Fruit fly (Drosophila melanogaster): Measurements from ENCODE around the gene PIG-Wb.

Gene PIG-Wb

dm6 chr3L:1738375-1739328 lies 746 bp upstream of the PIG-Wb start, which contains the start of gene Gk2:
Gk2 (plus strand) TSS chr3L:1738407.
- TF ChIP-seq Mnt (GFP tag; optimal IDR thresholded peaks at IDR 0.05) (peak; percentile 27), cic (GFP tag; optimal IDR thresholded peaks at IDR 0.05) (peak; percentile 10), CG14711 (tag; optimal IDR thresholded peaks at IDR 0.05) (no peak), CG12768 (GFP tag; optimal IDR thresholded peaks at IDR 0.05) (peak; percentile 13), CG33017 (tag; optimal IDR thresholded peaks at IDR 0.05) (no peak)

DNA sequence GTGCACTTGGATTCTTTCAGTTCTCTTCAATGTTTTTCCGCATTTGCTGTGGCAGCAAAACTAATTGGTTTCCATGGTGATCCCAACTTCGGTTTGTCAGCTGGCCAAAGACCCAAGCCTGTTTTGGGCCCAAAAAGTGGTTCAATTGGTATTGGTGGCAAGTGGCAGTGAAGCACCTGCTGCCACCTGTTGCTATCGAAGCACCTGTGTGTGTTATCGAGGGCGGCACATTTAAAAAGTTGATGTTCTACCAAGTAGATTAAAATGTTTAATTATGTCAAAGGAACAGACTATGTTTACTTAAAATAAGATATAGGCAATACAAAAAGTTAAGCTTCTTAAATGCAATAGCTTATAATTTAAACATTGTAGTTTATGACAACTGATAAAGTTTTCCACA lies 2.3 kb downstream of the PIG-Wb start, which contains the start of gene Oseg4:
TSS of gene Oseg4 (minus strand) at position 165 of the 400 bp plus-strand sequence.
- TF ChIP-seq CG11617 (GFP tag; optimal IDR thresholded peaks at IDR 0.05): no peak
- no peak for TF ChIP-seq cic (GFP tag; optimal IDR thresholded peaks at IDR 0.05)
- no peak for TF ChIP-seq kay (GFP tag; ENCODE audit: borderline replicate concordance)
- no peak for TF ChIP-seq CG33017 (tag; optimal IDR thresholded peaks at IDR 0.05)
- TF ChIP-seq CG7045 (GFP tag; optimal IDR thresholded peaks at IDR 0.05): no peak
- no peak for TF ChIP-seq CG1620 (GFP tag; optimal IDR thresholded peaks at IDR 0.05)
- TF ChIP-seq CG14711 (tag; optimal IDR thresholded peaks at IDR 0.05): no peak
- TF ChIP-seq ovo (GFP tag; optimal IDR thresholded peaks at IDR 0.05): no peak
- no peak for TF ChIP-seq cnc (optimal IDR thresholded peaks at IDR 0.05)

DNA sequence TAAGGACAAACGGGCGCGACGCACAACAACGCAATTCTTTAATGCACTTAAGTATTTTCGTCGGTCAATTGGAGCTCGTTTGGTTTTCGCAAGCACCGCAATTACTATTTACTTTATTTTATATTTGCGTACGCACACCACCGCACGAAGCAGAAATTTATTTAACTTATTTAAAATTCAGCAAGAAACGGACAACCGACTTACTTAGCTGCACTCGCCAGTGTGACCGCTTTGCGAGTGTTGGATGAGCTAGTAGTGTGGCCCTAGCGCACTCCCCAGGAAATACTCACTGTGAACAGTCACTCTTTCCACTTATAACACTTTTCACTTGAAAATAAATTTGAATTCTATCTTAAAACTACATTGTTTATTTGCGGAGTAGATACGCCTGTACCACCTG lies 7.0 kb downstream of the PIG-Wb start, which contains the start of gene drpr:
TSS of gene drpr (minus strand) at position 235 of the 400 bp plus-strand sequence.
- TF ChIP-seq cic (GFP tag; optimal IDR thresholded peaks at IDR 0.05) (peak; percentile 37), Crg-1 (GFP tag; optimal IDR thresholded peaks at IDR 0.05) (peak; percentile 36), CG11617 (GFP tag; optimal IDR thresholded peaks at IDR 0.05) (peak; percentile 21), Mnt (GFP tag; optimal IDR thresholded peaks at IDR 0.05) (peak; percentile 22), toe (GFP tag; optimal IDR thresholded peaks at IDR 0.05) (peak; percentile 31), CG7101 (tag; optimal IDR thresholded peaks at IDR 0.05) (peak; percentile 44), CG5204 (GFP tag; optimal IDR thresholded peaks at IDR 0.05) (no peak), CG12768 (GFP tag; optimal IDR thresholded peaks at IDR 0.05) (peak; percentile 23), CG14711 (tag; optimal IDR thresholded peaks at IDR 0.05) (peak; percentile 18), Clk (GFP tag; optimal IDR thresholded peaks at IDR 0.05) (no peak), kay (GFP tag; ENCODE audit: borderline replicate concordance) (no peak), CG7045 (GFP tag; optimal IDR thresholded peaks at IDR 0.05) (no peak), tj (GFP tag; optimal IDR thresholded peaks at IDR 0.05) (peak; percentile 69), bab1 (GFP tag; optimal IDR thresholded peaks at IDR 0.05) (peak; percentile 45), CG1620 (GFP tag; optimal IDR thresholded peaks at IDR 0.05) (peak; percentile 31), CG33017 (tag; optimal IDR thresholded peaks at IDR 0.05) (no peak), pad (GFP tag; optimal IDR thresholded peaks at IDR 0.05) (no peak), ovo (GFP tag; optimal IDR thresholded peaks at IDR 0.05) (no peak), cnc (optimal IDR thresholded peaks at IDR 0.05) (no peak), Hr96 (GFP tag; optimal IDR thresholded peaks at IDR 0.05) (no peak)

dm6 chr3L:1730160-1730595 lies 7.7 kb downstream of the PIG-Wb start:
- TF ChIP-seq CG12768 (GFP tag; optimal IDR thresholded peaks at IDR 0.05) (peak; percentile 15), Mnt (GFP tag; optimal IDR thresholded peaks at IDR 0.05) (no peak), ovo (GFP tag; optimal IDR thresholded peaks at IDR 0.05) (peak; percentile 39), CG11617 (GFP tag; optimal IDR thresholded peaks at IDR 0.05) (no peak), CG1620 (GFP tag; optimal IDR thresholded peaks at IDR 0.05) (no peak)

DNA sequence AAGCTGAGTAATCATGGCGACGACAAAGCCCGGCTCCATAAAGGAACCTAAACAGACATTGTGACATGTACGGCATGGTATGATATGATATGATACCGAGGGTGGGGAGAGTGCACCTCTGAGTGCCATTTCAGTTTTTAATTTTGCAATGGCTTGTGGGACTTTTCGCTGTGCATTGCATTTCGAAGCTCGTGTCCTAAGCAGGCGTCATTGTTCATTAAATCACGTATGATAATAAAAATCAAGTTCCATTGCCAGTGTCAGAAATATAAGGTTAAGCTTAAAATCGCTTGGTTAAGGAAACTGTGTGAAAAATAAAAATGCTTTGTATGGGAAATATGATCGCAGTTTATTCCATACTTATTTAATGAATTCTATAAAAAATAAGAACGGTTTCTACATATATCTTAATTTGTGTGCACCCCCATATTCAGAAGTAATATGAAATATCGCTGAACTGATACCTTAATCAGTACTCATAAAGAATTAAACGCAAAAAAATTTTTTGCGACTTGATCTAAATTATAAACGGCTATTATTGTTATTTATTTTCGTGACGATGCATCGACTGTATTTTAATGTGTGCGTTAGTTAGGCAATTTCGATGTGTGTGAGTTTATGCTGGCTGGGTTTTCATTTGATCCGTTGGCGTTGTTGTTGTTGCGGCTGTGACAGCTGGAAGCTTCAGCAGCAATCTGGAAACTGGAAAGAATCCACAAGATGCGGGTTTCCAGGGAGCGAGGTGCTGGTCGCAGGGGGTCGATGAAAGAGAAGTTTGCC lies 8.3 kb downstream of the PIG-Wb start:
- TF ChIP-seq CG33017 (tag; optimal IDR thresholded peaks at IDR 0.05) (no peak), cic (GFP tag; optimal IDR thresholded peaks at IDR 0.05) (no peak), Crg-1 (GFP tag; optimal IDR thresholded peaks at IDR 0.05) (no peak), pad (GFP tag; optimal IDR thresholded peaks at IDR 0.05) (no peak), cnc (optimal IDR thresholded peaks at IDR 0.05) (no peak), bab1 (GFP tag; optimal IDR thresholded peaks at IDR 0.05) (peak; percentile 19), kay (GFP tag; ENCODE audit: borderline replicate concordance) (peak; percentile 85), tj (GFP tag; optimal IDR thresholded peaks at IDR 0.05) (peak; percentile 93), CG12768 (GFP tag; optimal IDR thresholded peaks at IDR 0.05) (no peak), Mnt (GFP tag; optimal IDR thresholded peaks at IDR 0.05) (no peak), CG7045 (GFP tag; optimal IDR thresholded peaks at IDR 0.05) (no peak), toe (GFP tag; optimal IDR thresholded peaks at IDR 0.05) (no peak)

dm6 chr3L:1727431-1727830 lies 10.5 kb downstream of the PIG-Wb start:
- TF ChIP-seq kay (GFP tag; ENCODE audit: borderline replicate concordance) (peak; percentile 86), CG7101 (tag; optimal IDR thresholded peaks at IDR 0.05) (no peak)

Data from whole organism, adult.